Fruit fly (Drosophila melanogaster) whole organism, embryonic: Measurements from ENCODE around the gene CG34258.

ENCODE experiments used
- Atf6 ChIP-seq: fragments of 200-800 bp; sonication (Bioruptor generic); IDR thresholded peaks from 2 replicates; pipeline ENCODE4 v1.3.6; 2022; ENCODE audit warnings: missing biosample characterization, missing genetic modification characterization
- Blimp-1 ChIP-seq: fragments of 200-800 bp; sonication (Bioruptor generic); optimal IDR thresholded peaks from 3 replicates; lab custom pipeline; 2018; ENCODE audit warnings: missing biosample characterization, missing genetic modification characterization, mild to moderate bottlenecking, moderate library complexity, missing genetic modification reagents
- BtbVII ChIP-seq: fragments of 200-800 bp; sonication (Bioruptor generic); optimal IDR thresholded peaks from 3 replicates; lab custom pipeline; 2017; ENCODE audit warnings: missing biosample characterization, mild to moderate bottlenecking, missing genetic modification characterization
- Bteb2 ChIP-seq: fragments of 200-800 bp; sonication (Bioruptor generic); optimal IDR thresholded peaks from 2 replicates; lab custom pipeline; 2016; ENCODE audit warnings: missing biosample characterization, missing genetic modification characterization
- CG10209 ChIP-seq: fragments of 200-800 bp; sonication (Bioruptor generic); optimal IDR thresholded peaks from 3 replicates; lab custom pipeline; 2017; ENCODE audit warnings: missing biosample characterization, mild to moderate bottlenecking, missing genetic modification characterization, missing genetic modification reagents
- CG10431 ChIP-seq: fragments of 200-800 bp; sonication (Bioruptor generic); optimal IDR thresholded peaks from 3 replicates; lab custom pipeline; 2018; ENCODE audit warnings: missing biosample characterization, mild to moderate bottlenecking, missing genetic modification characterization
- CG13287 ChIP-seq: fragments of 200-800 bp; sonication (Bioruptor generic); IDR thresholded peaks from 2 replicates; pipeline ENCODE4 v1.3.6; 2022; ENCODE audit warnings: missing biosample characterization, missing genetic modification characterization; ENCODE audit not compliant: partially characterized antibody
- CG13775 ChIP-seq: fragments of 200-800 bp; sonication (Bioruptor generic); optimal IDR thresholded peaks from 3 replicates; lab custom pipeline; 2017; ENCODE audit warnings: missing biosample characterization, mild to moderate bottlenecking, missing genetic modification characterization
- CG14710 ChIP-seq: fragments of 200-800 bp; sonication (Bioruptor generic); optimal IDR thresholded peaks from 3 replicates; lab custom pipeline; 2019; ENCODE audit warnings: missing biosample characterization, mild to moderate bottlenecking, missing genetic modification characterization, moderate library complexity
- CG15514 ChIP-seq: fragments of 200-800 bp; sonication (Bioruptor generic); optimal IDR thresholded peaks from 3 replicates; lab custom pipeline; 2017; ENCODE audit warnings: missing biosample characterization, missing genetic modification characterization, mild to moderate bottlenecking, moderate library complexity, missing genetic modification reagents
- CG15696 ChIP-seq: fragments of 200-800 bp; sonication (Bioruptor generic); optimal IDR thresholded peaks from 2 replicates; lab custom pipeline; 2019; ENCODE audit warnings: missing biosample characterization, mild to moderate bottlenecking, missing genetic modification characterization, moderate library complexity
- CG1603 ChIP-seq: fragments of 200-800 bp; sonication (Bioruptor generic); optimal IDR thresholded peaks from 2 replicates; lab custom pipeline; 2019; ENCODE audit warnings: missing biosample characterization, mild to moderate bottlenecking, missing genetic modification characterization, moderate library complexity
- CG16813 ChIP-seq: fragments of 200-800 bp; sonication (Bioruptor generic); IDR thresholded peaks from 3 replicates; pipeline ENCODE4 v1.3.6; 2022; ENCODE audit warnings: missing biosample characterization, missing genetic modification characterization; ENCODE audit not compliant: partially characterized antibody
- CG17186 ChIP-seq: fragments of 200-800 bp; sonication (Bioruptor generic); optimal IDR thresholded peaks from 3 replicates; lab custom pipeline; 2017; ENCODE audit warnings: missing biosample characterization, missing genetic modification reagents, missing genetic modification characterization
- CG17829 ChIP-seq: fragments of 200-800 bp; optimal IDR thresholded peaks from 2 replicates; lab custom pipeline; 2019; ENCODE audit warnings: missing biosample characterization, mild to moderate bottlenecking, missing genetic modification characterization, moderate library complexity
- CG18476 ChIP-seq: fragments of 200-800 bp; sonication (Bioruptor generic); optimal IDR thresholded peaks from 2 replicates; lab custom pipeline; 2016; ENCODE audit warnings: missing biosample characterization, mild to moderate bottlenecking, missing genetic modification characterization
- CG2116 ChIP-seq: fragments of 200-800 bp; sonication (Bioruptor generic); optimal IDR thresholded peaks from 3 replicates; lab custom pipeline; 2018; ENCODE audit warnings: missing biosample characterization, mild to moderate bottlenecking, missing genetic modification characterization
- CG2712 ChIP-seq: fragments of 200-800 bp; optimal IDR thresholded peaks from 3 replicates; lab custom pipeline; 2019; ENCODE audit warnings: missing biosample characterization, mild to moderate bottlenecking, missing genetic modification characterization, moderate library complexity
- CG30403 ChIP-seq: fragments of 200-800 bp; sonication (Bioruptor generic); optimal IDR thresholded peaks from 3 replicates; lab custom pipeline; 2016; ENCODE audit warnings: missing biosample characterization, missing genetic modification characterization
- CG3281 ChIP-seq: fragments of 200-800 bp; sonication (Bioruptor generic); optimal IDR thresholded peaks from 3 replicates; lab custom pipeline; 2017; ENCODE audit warnings: missing biosample characterization, mild to moderate bottlenecking, missing genetic modification characterization
- CG4328 ChIP-seq: fragments of 200-800 bp; sonication (Bioruptor generic); optimal IDR thresholded peaks from 3 replicates; lab custom pipeline; 2017; ENCODE audit warnings: missing biosample characterization, missing genetic modification reagents, missing genetic modification characterization
- CG4707 ChIP-seq: fragments of 200-800 bp; sonication (Bioruptor generic); optimal IDR thresholded peaks from 2 replicates; lab custom pipeline; 2018; ENCODE audit warnings: missing biosample characterization, mild to moderate bottlenecking, missing genetic modification characterization, moderate library complexity
- CG7928 ChIP-seq: fragments of 200-800 bp; sonication (Bioruptor generic); optimal IDR thresholded peaks from 2 replicates; lab custom pipeline; 2017; ENCODE audit warnings: missing biosample characterization, mild to moderate bottlenecking, missing genetic modification characterization
- CG9797 ChIP-seq: fragments of 200-800 bp; sonication (Bioruptor generic); optimal IDR thresholded peaks from 3 replicates; lab custom pipeline; 2018; ENCODE audit warnings: missing biosample characterization, mild to moderate bottlenecking, missing genetic modification characterization
- D19A ChIP-seq: fragments of 200-800 bp; optimal IDR thresholded peaks from 3 replicates; lab custom pipeline; 2019; ENCODE audit warnings: missing biosample characterization, mild to moderate bottlenecking, missing genetic modification characterization, moderate library complexity
- GATAe ChIP-seq: fragments of 200-800 bp; sonication (Bioruptor generic); conservative IDR thresholded peaks from 2 replicates; pipeline ENCODE4 v1.3.6; 2022; ENCODE audit warnings: missing biosample characterization, missing genetic modification characterization
- Jarid2 ChIP-seq: fragments of 200-800 bp; sonication (Bioruptor generic); optimal IDR thresholded peaks from 3 replicates; lab custom pipeline; 2017; ENCODE audit warnings: mild to moderate bottlenecking, missing biosample characterization, missing genetic modification reagents, missing genetic modification characterization
- MBD-R2 ChIP-seq: fragments of 200-800 bp; sonication (Bioruptor generic); IDR thresholded peaks from 2 replicates; pipeline ENCODE4 v1.3.6; 2022; ENCODE audit warnings: missing biosample characterization, missing genetic modification characterization
- MESR4 ChIP-seq: fragments of 200-800 bp; sonication (Bioruptor generic); optimal IDR thresholded peaks from 2 replicates; lab custom pipeline; 2018; ENCODE audit warnings: missing biosample characterization, mild to moderate bottlenecking, missing genetic modification characterization, moderate library complexity
- Med ChIP-seq: fragments of 200-800 bp; sonication (Bioruptor generic); peaks from one replicate; lab custom pipeline; 2016; ENCODE audit warnings: missing biosample characterization, missing genetic modification characterization, mild to moderate bottlenecking, inconsistent platforms, moderate library complexity
- NC2α ChIP-seq: fragments of 200-800 bp; sonication (Bioruptor generic); optimal IDR thresholded peaks from 2 replicates; lab custom pipeline; 2016; ENCODE audit warnings: missing biosample characterization, missing genetic modification characterization
- Nf-YC ChIP-seq: fragments of 200-800 bp; optimal IDR thresholded peaks from 3 replicates; lab custom pipeline; 2019; ENCODE audit warnings: missing biosample characterization, mild to moderate bottlenecking, missing genetic modification characterization, moderate library complexity
- Optix ChIP-seq: fragments of 200-800 bp; sonication (Bioruptor generic); IDR thresholded peaks from 3 replicates; pipeline ENCODE4 v1.3.6; 2022; ENCODE audit warnings: missing biosample characterization, missing genetic modification characterization
- Spps ChIP-seq: fragments of 200-800 bp; sonication (Bioruptor generic); optimal IDR thresholded peaks from 2 replicates; lab custom pipeline; 2018; ENCODE audit warnings: missing biosample characterization, mild to moderate bottlenecking, missing genetic modification characterization
- Stat92E ChIP-seq, 3 experiments: fragments of >200 bp in 2 of 3; fragments of 200-800 bp in 1 of 3; sonication (Bioruptor generic) in 1 of 3; optimal IDR thresholded peaks; 2 replicates each; lab custom pipeline; 2017 to 2019; ENCODE audit warnings: missing biosample characterization in 3 of 3, missing genetic modification characterization in 3 of 3, mild to moderate bottlenecking in 1 of 3, moderate library complexity in 1 of 3
- amos ChIP-seq: fragments of 200-800 bp; sonication (Bioruptor generic); IDR thresholded peaks from 2 replicates; pipeline ENCODE4 v1.3.6; 2022; ENCODE audit warnings: missing biosample characterization, missing genetic modification characterization; ENCODE audit not compliant: partially characterized antibody
- crol ChIP-seq: fragments of 200-800 bp; sonication (Bioruptor generic); IDR thresholded peaks from 2 replicates; pipeline ENCODE4 v1.3.6; 2022; ENCODE audit warnings: missing biosample characterization, missing genetic modification characterization
- da ChIP-seq: fragments of 200-800 bp; sonication (Bioruptor generic); optimal IDR thresholded peaks from 2 replicates; lab custom pipeline; 2016; ENCODE audit warnings: missing biosample characterization, missing genetic modification characterization
- fru ChIP-seq: fragments of >200 bp; optimal IDR thresholded peaks from 2 replicates; lab custom pipeline; 2017
- fu2 ChIP-seq: fragments of 200-800 bp; sonication (Bioruptor generic); optimal IDR thresholded peaks from 2 replicates; lab custom pipeline; 2016; ENCODE audit warnings: missing biosample characterization, missing genetic modification characterization
- knrl ChIP-seq: fragments of 200-800 bp; sonication (Bioruptor generic); IDR thresholded peaks from 3 replicates; pipeline ENCODE4 v1.3.6; 2022; ENCODE audit warnings: missing biosample characterization, missing genetic modification characterization; ENCODE audit not compliant: partially characterized antibody
- ssp ChIP-seq: fragments of 200-800 bp; sonication (Bioruptor generic); IDR thresholded peaks from 2 replicates; pipeline ENCODE4 v1.3.6; 2022; ENCODE audit warnings: missing biosample characterization, missing genetic modification characterization
- trem ChIP-seq: fragments of 200-800 bp; optimal IDR thresholded peaks from 3 replicates; lab custom pipeline; 2019; ENCODE audit warnings: missing biosample characterization, mild to moderate bottlenecking, missing genetic modification characterization, moderate library complexity
- twi ChIP-seq: fragments of 200-800 bp; optimal IDR thresholded peaks from 2 replicates; lab custom pipeline; 2019; ENCODE audit warnings: missing biosample characterization, mild to moderate bottlenecking, missing genetic modification characterization, moderate library complexity
- unc-4 ChIP-seq: fragments of 200-800 bp; sonication (Bioruptor generic); IDR thresholded peaks from 2 replicates; pipeline ENCODE4 v1.3.6; 2022; ENCODE audit warnings: missing biosample characterization, missing genetic modification characterization; ENCODE audit not compliant: partially characterized antibody
- usp ChIP-seq: fragments of >200 bp; optimal IDR thresholded peaks from 2 replicates; lab custom pipeline; 2017; ENCODE audit warnings: missing biosample characterization, missing genetic modification characterization
- wor ChIP-seq: fragments of 200-800 bp; sonication (Bioruptor generic); IDR thresholded peaks from 2 replicates; pipeline ENCODE4 v1.3.6; 2022; ENCODE audit warnings: missing biosample characterization, missing genetic modification characterization

The CG34258 gene

dm6 chr3L:19910054-19910414 lies 41.7 kb downstream of the CG34258 start, which contains the start of the genes Mi-2 and Prp3 (continued):
- no peak for TF ChIP-seq unc-4 (GFP tag; lab: Robert Waterston, UW)
- peak; percentile 80 for TF ChIP-seq D19A
- TF ChIP-seq CG14710 (tag; lab: Kevin White, UChicago), result peak; percentile 57
- TF ChIP-seq MBD-R2, result peak; percentile 94
- peak; percentile 11 for TF ChIP-seq CG13775 (GFP tag; lab: Kevin White, UChicago)
- TF ChIP-seq NC2α, result no peak
- peak; percentile 88 for TF ChIP-seq CG7928

dm6 chr3L:19909234-19910053 lies 42.3 kb downstream of the CG34258 start:
- peak; percentile 75 for TF ChIP-seq CG1603 (tag; lab: Kevin White, UChicago)
- TF ChIP-seq CG9797 (GFP tag; lab: Kevin White, UChicago), result peak; percentile 94
- no peak for TF ChIP-seq CG18476
- TF ChIP-seq CG2712 (tag; lab: Kevin White, UChicago), result peak; percentile 18
- TF ChIP-seq CG10431 (GFP tag; lab: Kevin White, UChicago), result no peak
- TF ChIP-seq fu2 (GFP tag; lab: Kevin White, UChicago), result no peak
- TF ChIP-seq knrl (GFP tag; lab: Robert Waterston, UW), result peak; percentile 15; the same call in 1 of the 3 replicates
- TF ChIP-seq Atf6 (GFP tag; lab: Robert Waterston, UW), result no peak
- peak; percentile 94 for TF ChIP-seq CG2116 (GFP tag; lab: Kevin White, UChicago)
- peak; percentile 60 for TF ChIP-seq MESR4
- TF ChIP-seq GATAe, result no peak; the same call in 1 of the 2 replicates
- 0 out of 3 replicates have a peak, but pooled peaks have one; percentile 6 for TF ChIP-seq CG16813 (GFP tag; lab: Robert Waterston, UW)
- peak; percentile 27 for TF ChIP-seq Bteb2 (GFP tag; lab: Kevin White, UChicago)
- no peak for TF ChIP-seq CG30403
- no peak for TF ChIP-seq CG10209 (GFP tag; lab: Kevin White, UChicago)
- TF ChIP-seq wor (GFP tag; lab: Robert Waterston, UW), result no peak
- peak in 1 of 3 experiments; percentile 14 for TF ChIP-seq Stat92E (GFP tag; optimal IDR thresholded peaks at IDR 0.05; lab: Kevin White, UChicago)
- TF ChIP-seq Jarid2 (GFP tag; lab: Kevin White, UChicago), result no peak
- no peak for TF ChIP-seq CG15696 (tag; lab: Kevin White, UChicago)
- peak; percentile 11 for TF ChIP-seq CG17186 (GFP tag; lab: Kevin White, UChicago)
- TF ChIP-seq Nf-YC (tag; lab: Kevin White, UChicago), result peak; percentile 3
- peak; percentile 32 for TF ChIP-seq CG4707
- TF ChIP-seq Optix (GFP tag; lab: Robert Waterston, UW), result no peak
- peak; percentile 63 for TF ChIP-seq CG15514 (GFP tag; lab: Kevin White, UChicago)
- peak; percentile 42; the same call in 1 of the 2 replicates for TF ChIP-seq amos (GFP tag; lab: Robert Waterston, UW)
- no peak for TF ChIP-seq Spps (tag; lab: Kevin White, UChicago)
- TF ChIP-seq Med (GFP tag; lab: Kevin White, UChicago), result peak; percentile 89
- TF ChIP-seq CG3281 (GFP tag; lab: Kevin White, UChicago), result peak; percentile 84
- TF ChIP-seq da, result no peak
- no peak for TF ChIP-seq crol (GFP tag; lab: Robert Waterston, UW)
- no peak for TF ChIP-seq Blimp-1
- TF ChIP-seq CG13287 (GFP tag; lab: Robert Waterston, UW), result no peak; the same call in 1 of the 2 replicates
- TF ChIP-seq twi, result peak; percentile 8
- peak; percentile 52 for TF ChIP-seq trem (tag; lab: Kevin White, UChicago)
- TF ChIP-seq fru, result no peak
- TF ChIP-seq BtbVII (GFP tag; lab: Kevin White, UChicago), result peak; percentile 29
- peak; percentile 4 for TF ChIP-seq CG4328 (GFP tag; lab: Kevin White, UChicago)
- TF ChIP-seq ssp (GFP tag; lab: Robert Waterston, UW), result no peak
- peak; percentile 34 for TF ChIP-seq CG17829 (tag; lab: Kevin White, UChicago)
- no peak for TF ChIP-seq usp (GFP tag; lab: Kevin White, UChicago)
